Worm (Caenorhabditis elegans) whole organism, young adult: ENCODE measurements around the gene clec-2.
A peak's percentile ranks its signal among the peaks of the same experiment; 100 is the strongest.

Source experiments
- B0019.2 ChIP-seq: fragments of 200-800 bp; sonication (Bioruptor generic); conservative IDR thresholded peaks from 2 replicates; pipeline ENCODE4 v1.3.6; 2022; ENCODE audit warnings: missing genetic modification reagents, missing genetic modification characterization, missing compliant biosample characterization
- B0035.1 ChIP-seq: sonication (generic microtip); optimal IDR thresholded peaks from 2 replicates; lab custom pipeline; 2016; ENCODE audit warnings: missing genetic modification characterization, mild to moderate bottlenecking, missing compliant biosample characterization, missing genotype, missing genetic modification reagents
- B0336.3 ChIP-seq: fragments of 200-800 bp; sonication (Bioruptor generic); IDR thresholded peaks from 2 replicates; pipeline ENCODE4 v1.3.6; 2022; ENCODE audit warnings: missing genetic modification characterization, missing compliant biosample characterization
- C06A6.2 ChIP-seq: fragments of 200-800 bp; sonication (Bioruptor generic); conservative IDR thresholded peaks from 2 replicates; pipeline ENCODE4 v1.3.6; 2022; ENCODE audit warnings: missing genetic modification characterization, missing compliant biosample characterization
- C17E4.6 ChIP-seq: fragments of 200-800 bp; sonication (Bioruptor generic); IDR thresholded peaks from 2 replicates; pipeline ENCODE4 v1.3.6; 2022; ENCODE audit warnings: missing genetic modification reagents, missing genetic modification characterization, missing compliant biosample characterization
- D2030.7 ChIP-seq: fragments of 200-800 bp; sonication (Bioruptor generic); IDR thresholded peaks from 2 replicates; pipeline ENCODE4 v1.3.6; 2022; ENCODE audit warnings: missing genetic modification reagents, missing genetic modification characterization, missing compliant biosample characterization
- F39B2.1 ChIP-seq: fragments of 200-800 bp; sonication (Bioruptor generic); IDR thresholded peaks from 2 replicates; pipeline ENCODE4 v1.3.6; 2022; ENCODE audit warnings: missing genetic modification reagents, missing genetic modification characterization, missing compliant biosample characterization
- F49E8.2 ChIP-seq: sonication (generic microtip); optimal IDR thresholded peaks from 3 replicates; lab custom pipeline; 2017; ENCODE audit warnings: missing genetic modification characterization, mild to moderate bottlenecking, missing compliant biosample characterization, antibody characterized with exemption, moderate library complexity; ENCODE audit not compliant: insufficient read depth
- F52B5.7 ChIP-seq: sonication (generic microtip); optimal IDR thresholded peaks from 2 replicates; lab custom pipeline; 2016; ENCODE audit warnings: mild to moderate bottlenecking, missing genetic modification characterization, missing compliant biosample characterization
- K11D2.4 ChIP-seq: fragments of 200-800 bp; sonication (Bioruptor generic); IDR thresholded peaks from 2 replicates; pipeline ENCODE4 v1.3.6; 2022; ENCODE audit warnings: missing genetic modification reagents, missing genetic modification characterization, missing compliant biosample characterization
- Y53F4B.3 ChIP-seq: fragments of 200-800 bp; sonication (Bioruptor generic); IDR thresholded peaks from 2 replicates; pipeline ENCODE4 v1.3.6; 2022; ENCODE audit warnings: missing genetic modification reagents, missing genetic modification characterization, missing compliant biosample characterization
- Y56A3A.18 ChIP-seq: fragments of 200-800 bp; sonication (Bioruptor generic); IDR thresholded peaks from 2 replicates; pipeline ENCODE4 v1.3.6; 2022; ENCODE audit warnings: missing genetic modification reagents, missing genetic modification characterization, missing compliant biosample characterization
- akir-1 ChIP-seq: fragments of 200-800 bp; sonication (Bioruptor generic); optimal IDR thresholded peaks from 2 replicates; lab custom pipeline; 2018; ENCODE audit warnings: mild to moderate bottlenecking, missing genetic modification characterization, moderate library complexity, missing compliant biosample characterization
- atf-7 ChIP-seq: sonication (generic microtip); optimal IDR thresholded peaks from 2 replicates; lab custom pipeline; 2017; ENCODE audit warnings: mild to moderate bottlenecking, missing genetic modification characterization, missing compliant biosample characterization
- athp-1 ChIP-seq: sonication (generic microtip); optimal IDR thresholded peaks from 2 replicates; lab custom pipeline; 2017; ENCODE audit warnings: mild to moderate bottlenecking, missing genetic modification characterization, missing compliant biosample characterization
- attf-3 ChIP-seq: fragments of 200-800 bp; sonication (Bioruptor generic); conservative IDR thresholded peaks from 2 replicates; pipeline ENCODE4 v1.3.6; 2022; ENCODE audit warnings: missing genetic modification reagents, missing genetic modification characterization, missing compliant biosample characterization
- bed-2 ChIP-seq: fragments of 200-800 bp; sonication (Bioruptor generic); IDR thresholded peaks from 2 replicates; pipeline ENCODE4 v1.3.6; 2022; ENCODE audit warnings: missing genetic modification reagents, missing genetic modification characterization, missing compliant biosample characterization
- ccch-3 ChIP-seq: fragments of 200-800 bp; sonication (Bioruptor generic); optimal IDR thresholded peaks from 2 replicates; lab custom pipeline; 2018; ENCODE audit warnings: mild to moderate bottlenecking, missing genetic modification characterization, missing compliant biosample characterization
- ceh-100 ChIP-seq: fragments of 200-800 bp; sonication (Bioruptor generic); IDR thresholded peaks from 2 replicates; pipeline ENCODE4 v1.3.6; 2022; ENCODE audit warnings: missing genetic modification reagents, missing genetic modification characterization, missing compliant biosample characterization
- ceh-91 ChIP-seq: fragments of 200-800 bp; sonication (Bioruptor generic); IDR thresholded peaks from 2 replicates; pipeline ENCODE4 v1.3.6; 2022; ENCODE audit warnings: missing genetic modification reagents, missing genetic modification characterization, missing compliant biosample characterization
- chd-7 ChIP-seq: sonication (generic microtip); optimal IDR thresholded peaks from 2 replicates; lab custom pipeline; 2016; ENCODE audit warnings: mild to moderate bottlenecking, missing genetic modification characterization, moderate library complexity, missing compliant biosample characterization
- dox-1 ChIP-seq: fragments of 200-800 bp; sonication (Bioruptor generic); IDR thresholded peaks from 2 replicates; pipeline ENCODE4 v1.3.6; 2022; ENCODE audit warnings: missing genetic modification reagents, missing genetic modification characterization, missing compliant biosample characterization
- dpff-1 ChIP-seq: sonication (generic microtip); optimal IDR thresholded peaks from 2 replicates; lab custom pipeline; 2017; ENCODE audit warnings: mild to moderate bottlenecking, missing genetic modification characterization, missing compliant biosample characterization
- ekl-4 ChIP-seq: fragments of 200-800 bp; sonication (Bioruptor generic); IDR thresholded peaks from 2 replicates; pipeline ENCODE4 v1.3.6; 2022; ENCODE audit warnings: missing genetic modification reagents, missing genetic modification characterization, missing compliant biosample characterization
- hmg-1.2 ChIP-seq: fragments of 200-800 bp; sonication (Bioruptor generic); IDR thresholded peaks from 2 replicates; pipeline ENCODE4 v1.3.6; 2022; ENCODE audit warnings: missing genetic modification reagents, missing genetic modification characterization, missing compliant biosample characterization
- hrde-1 ChIP-seq: sonication (generic microtip); optimal IDR thresholded peaks from 2 replicates; lab custom pipeline; 2016; ENCODE audit warnings: missing genetic modification characterization, mild to moderate bottlenecking, missing compliant biosample characterization, moderate library complexity, missing genotype, missing genetic modification reagents, borderline replicate concordance
- let-607 ChIP-seq, 2 experiments: fragments of 200-800 bp in 1 of 2; sonication (Bioruptor generic) in 1 of 2; sonication (generic microtip) in 1 of 2; optimal IDR thresholded peaks; 2 replicates each; lab custom pipeline; 2016 to 2018; ENCODE audit warnings: mild to moderate bottlenecking in 2 of 2, missing compliant biosample characterization in 2 of 2, missing genetic modification characterization in 2 of 2, moderate library complexity in 2 of 2, missing genotype in 1 of 2
- lin-40 ChIP-seq: sonication (generic microtip); optimal IDR thresholded peaks from 2 replicates; lab custom pipeline; 2016; ENCODE audit warnings: missing genetic modification characterization, mild to moderate bottlenecking, missing compliant biosample characterization, missing genotype, missing genetic modification reagents
- lir-1 ChIP-seq: fragments of 200-800 bp; sonication (Bioruptor generic); conservative IDR thresholded peaks from 2 replicates; pipeline ENCODE4 v1.3.6; 2022; ENCODE audit warnings: missing genetic modification reagents, missing genetic modification characterization, missing compliant biosample characterization
- lsy-27 ChIP-seq: sonication (generic microtip); optimal IDR thresholded peaks from 2 replicates; lab custom pipeline; 2017; ENCODE audit warnings: missing genetic modification characterization, mild to moderate bottlenecking, missing compliant biosample characterization, antibody characterized with exemption, missing genotype, borderline replicate concordance; ENCODE audit not compliant: insufficient read depth
- nfya-2 ChIP-seq: fragments of 200-800 bp; sonication (Bioruptor generic); IDR thresholded peaks from 2 replicates; pipeline ENCODE4 v1.3.6; 2022; ENCODE audit warnings: missing genetic modification reagents, missing genetic modification characterization, missing compliant biosample characterization
- nhr-120 ChIP-seq: fragments of 200-800 bp; sonication (Bioruptor generic); IDR thresholded peaks from 2 replicates; pipeline ENCODE4 v1.3.6; 2022; ENCODE audit warnings: missing genetic modification characterization, missing compliant biosample characterization
- nhr-80 ChIP-seq: sonication (generic microtip); optimal IDR thresholded peaks from 2 replicates; lab custom pipeline; 2016; ENCODE audit warnings: missing genetic modification characterization, missing compliant biosample characterization
- pha-4 ChIP-seq: fragments of 150-350 bp; sonication (generic microtip); optimal IDR thresholded peaks from 2 replicates; lab custom pipeline; 2014; ENCODE audit warnings: missing biosample characterization, missing genetic modification reagents, missing genetic modification characterization
- sdz-38 ChIP-seq: sonication (generic microtip); optimal IDR thresholded peaks from 2 replicates; lab custom pipeline; 2016; ENCODE audit warnings: missing genotype, missing genetic modification characterization, missing compliant biosample characterization
- snpc-1.3 ChIP-seq: sonication (generic microtip); optimal IDR thresholded peaks from 2 replicates; lab custom pipeline; 2017; ENCODE audit warnings: missing genetic modification characterization, mild to moderate bottlenecking, missing compliant biosample characterization, antibody characterized with exemption, moderate library complexity, missing genotype, missing genetic modification reagents; ENCODE audit not compliant: insufficient read depth
- snpc-3.4 ChIP-seq: sonication (generic microtip); optimal IDR thresholded peaks from 2 replicates; lab custom pipeline; 2017; ENCODE audit warnings: missing genetic modification characterization, mild to moderate bottlenecking, missing compliant biosample characterization, antibody characterized with exemption, moderate library complexity, missing genotype, missing genetic modification reagents
- snpc-4 ChIP-seq, 5 experiments: fragments of 150-350 bp in 1 of 5; sonication (generic microtip) in 4 of 5; optimal IDR thresholded peaks; 2 replicates each; lab custom pipeline; 2014 to 2018; ENCODE audit warnings: missing genetic modification characterization in 5 of 5, missing biosample characterization in 3 of 5, antibody characterized with exemption in 2 of 5, mild to moderate bottlenecking in 2 of 5, missing compliant biosample characterization in 2 of 5, missing genotype in 2 of 5, moderate library complexity in 2 of 5, missing genetic modification reagents in 1 of 5
- tbp1 ChIP-seq: fragments of 200-800 bp; sonication (Bioruptor generic); optimal IDR thresholded peaks from 2 replicates; lab custom pipeline; 2018; ENCODE audit warnings: mild to moderate bottlenecking, missing genetic modification characterization, missing compliant biosample characterization
- tlf-1 ChIP-seq: fragments of 200-800 bp; sonication (Bioruptor generic); optimal IDR thresholded peaks from 2 replicates; lab custom pipeline; 2018; ENCODE audit warnings: mild to moderate bottlenecking, missing genetic modification characterization, missing compliant biosample characterization
- unc-130 ChIP-seq: sonication (generic microtip); optimal IDR thresholded peaks from 2 replicates; lab custom pipeline; 2016; ENCODE audit warnings: missing genetic modification reagents, missing genetic modification characterization, missing compliant biosample characterization
- zfh-2 ChIP-seq: fragments of 200-800 bp; sonication (Bioruptor generic); conservative IDR thresholded peaks from 2 replicates; pipeline ENCODE4 v1.3.6; 2022; ENCODE audit warnings: missing genetic modification reagents, missing genetic modification characterization, missing compliant biosample characterization
- zim-3 ChIP-seq: sonication (generic microtip); optimal IDR thresholded peaks from 2 replicates; lab custom pipeline; 2017; ENCODE audit warnings: mild to moderate bottlenecking, missing genetic modification characterization, moderate library complexity, missing compliant biosample characterization
- ztf-18 ChIP-seq: sonication (generic microtip); optimal IDR thresholded peaks from 2 replicates; lab custom pipeline; 2016; ENCODE audit warnings: missing genotype, mild to moderate bottlenecking, missing genetic modification characterization, missing compliant biosample characterization

Gene clec-2

DNA sequence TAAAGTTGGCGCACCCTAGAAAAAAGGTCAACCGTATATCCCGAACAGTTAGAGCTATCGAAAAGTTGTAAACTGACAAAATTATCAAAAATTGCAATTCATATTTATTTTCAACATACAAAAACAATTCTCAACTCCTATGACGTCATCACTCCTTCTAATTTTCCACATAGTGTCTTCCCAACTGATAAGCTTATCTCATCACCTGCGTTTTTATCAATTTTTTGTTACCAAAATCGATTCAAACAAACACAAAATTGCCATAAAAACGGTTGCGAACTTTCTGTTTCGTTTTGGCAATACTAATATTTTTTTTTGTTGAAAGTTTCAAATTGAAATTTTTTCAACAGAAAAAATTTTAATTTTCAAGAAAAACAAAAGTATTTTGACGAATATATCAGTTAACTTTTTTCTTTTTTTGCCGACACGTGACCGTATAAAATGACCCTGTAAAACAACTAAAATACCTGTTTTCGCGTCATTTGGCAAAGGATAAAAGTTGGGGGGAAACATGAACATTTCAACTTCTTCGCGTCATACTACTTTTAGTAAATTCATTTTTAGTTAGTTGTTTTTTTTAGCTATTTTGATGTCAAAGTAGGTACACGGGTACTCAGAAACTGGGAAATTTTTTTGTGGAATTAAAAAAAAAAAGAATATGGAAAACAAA is 47.5 kb downstream of the clec-2 start:
- no peak for TF ChIP-seq F49E8.2 (tag; lab: Kevin White, UChicago)
- TF ChIP-seq zfh-2 (GFP tag; lab: Robert Waterston, UW), result no peak
- no peak for TF ChIP-seq lin-40 (tag; lab: Kevin White, UChicago)
- no peak for TF ChIP-seq ccch-3 (GFP tag; lab: Kevin White, UChicago)
- 0 out of 2 replicates have a peak, but pooled peaks have one; percentile 16 for TF ChIP-seq dox-1 (GFP tag; lab: Robert Waterston, UW)
- TF ChIP-seq tlf-1 (GFP tag; lab: Kevin White, UChicago), result no peak
- TF ChIP-seq snpc-3.4 (tag; lab: Kevin White, UChicago), result no peak
- no peak for TF ChIP-seq K11D2.4 (GFP tag; lab: Robert Waterston, UW)
- TF ChIP-seq zim-3 (tag; lab: Kevin White, UChicago), result no peak
- TF ChIP-seq Y53F4B.3 (GFP tag; lab: Robert Waterston, UW), result no peak
- TF ChIP-seq D2030.7, result no peak
- peak; percentile 87 for TF ChIP-seq atf-7 (tag; lab: Kevin White, UChicago)
- TF ChIP-seq B0336.3 (GFP tag; lab: Robert Waterston, UW), result no peak
- peak; percentile 55 for TF ChIP-seq nhr-80
- TF ChIP-seq hmg-1.2 (GFP tag; lab: Robert Waterston, UW), result no peak
- no peak for TF ChIP-seq F39B2.1 (GFP tag; lab: Robert Waterston, UW)
- TF ChIP-seq snpc-4 (GFP tag; optimal IDR thresholded peaks at IDR 0.05; lab: Kevin White, UChicago), result no peak
- no peak for TF ChIP-seq snpc-4 (tag; optimal IDR thresholded peaks at IDR 0.05; lab: Kevin White, UChicago)
- no peak for TF ChIP-seq nfya-2
- no peak for TF ChIP-seq unc-130 (GFP tag; lab: Kevin White, UChicago)
- TF ChIP-seq, all 124 proteins: peak for 3

DNA sequence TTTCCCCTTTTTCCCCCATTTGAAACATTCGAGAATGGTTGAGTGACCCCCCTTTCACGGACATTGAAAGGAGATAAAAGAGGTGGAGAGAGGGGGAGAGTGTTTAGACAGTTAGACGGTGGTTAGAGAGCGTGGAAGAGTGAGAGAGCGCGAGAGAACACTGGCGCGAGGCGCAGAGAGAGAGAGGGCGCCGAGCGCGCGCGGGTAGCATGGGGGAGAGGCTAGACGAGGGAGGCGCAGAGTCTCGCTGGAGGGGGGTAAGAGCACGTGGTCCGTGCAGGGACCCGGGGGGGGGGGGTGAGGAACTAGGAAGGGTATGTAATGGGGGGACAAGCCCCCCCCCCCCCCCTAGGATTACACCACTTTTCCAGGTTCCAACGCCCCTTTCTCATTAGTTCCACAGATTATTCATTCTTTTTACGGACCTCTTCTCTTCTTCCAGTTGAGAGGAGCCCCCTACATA is 49.3 kb downstream of the clec-2 start:
- 0 out of 2 replicates have a peak, but pooled peaks have one; percentile 30 for TF ChIP-seq attf-3
- TF ChIP-seq C17E4.6 (GFP tag; lab: Robert Waterston, UW), result peak; percentile 17; the same call in 1 of the 2 replicates
- TF ChIP-seq Y56A3A.18 (GFP tag; lab: Robert Waterston, UW), result peak; percentile 44; the same call in 1 of the 2 replicates
- peak; percentile 94 for TF ChIP-seq ekl-4 (GFP tag; lab: Robert Waterston, UW)
- TF ChIP-seq B0019.2 (GFP tag; lab: Robert Waterston, UW), result no peak
- no peak for TF ChIP-seq Y53F4B.3 (GFP tag; lab: Robert Waterston, UW)
- no peak for TF ChIP-seq lir-1 (GFP tag; lab: Robert Waterston, UW)
- TF ChIP-seq akir-1 (GFP tag; lab: Kevin White, UChicago), result peak; percentile 73
- no peak for TF ChIP-seq lsy-27 (tag; lab: Kevin White, UChicago)
- 0 out of 2 replicates have a peak, but pooled peaks have one; percentile 42 for TF ChIP-seq bed-2 (GFP tag; lab: Robert Waterston, UW)
- no peak for TF ChIP-seq ztf-18 (tag; lab: Kevin White, UChicago)
- TF ChIP-seq ceh-91 (GFP tag; lab: Robert Waterston, UW), result no peak
- TF ChIP-seq hrde-1, result no peak
- peak; percentile 95 for TF ChIP-seq C06A6.2 (GFP tag; lab: Robert Waterston, UW)
- peak; percentile 87 for TF ChIP-seq dpff-1 (tag; lab: Kevin White, UChicago)
- peak; percentile 99 for TF ChIP-seq chd-7
- TF ChIP-seq pha-4 (tag; lab: Kevin White, UChicago), result peak; percentile 88
- no peak for TF ChIP-seq snpc-1.3 (tag; lab: Kevin White, UChicago)
- TF ChIP-seq sdz-38 (tag; lab: Kevin White, UChicago), result no peak
- 0 out of 2 replicates have a peak, but pooled peaks have one; percentile 87 for TF ChIP-seq nhr-120 (GFP tag; lab: Robert Waterston, UW)
- no peak for TF ChIP-seq B0035.1 (tag; lab: Kevin White, UChicago)
- peak in 1 of 2 experiments; percentile 9 for TF ChIP-seq let-607 (tag; optimal IDR thresholded peaks at IDR 0.05; lab: Kevin White, UChicago)
- TF ChIP-seq K11D2.4 (GFP tag; lab: Robert Waterston, UW), result peak; percentile 97
- peak; percentile 81 for TF ChIP-seq F52B5.7
- TF ChIP-seq ceh-100 (GFP tag; lab: Robert Waterston, UW), result peak; percentile 86
- TF ChIP-seq tbp1 (GFP tag; lab: Kevin White, UChicago), result peak; percentile 65
- TF ChIP-seq athp-1, result peak; percentile 82
